Worm (Caenorhabditis elegans) whole organism, L4 larva: ENCODE data around the gene F38A1.13.

Experiments used
- aly-2 ChIP-seq: sonication (generic microtip); optimal IDR thresholded peaks from 2 replicates; lab custom pipeline; 2018; ENCODE audit warnings: missing biosample characterization, missing genetic modification characterization
- fos-1 ChIP-seq: fragments of 150-350 bp; optimal IDR thresholded peaks from 2 replicates; lab custom pipeline; 2014; ENCODE audit warnings: missing biosample characterization, missing genetic modification characterization
- lin-13 ChIP-seq: fragments of 150-350 bp; optimal IDR thresholded peaks from 2 replicates; lab custom pipeline; 2014; ENCODE audit warnings: missing biosample characterization, missing genetic modification reagents, missing genetic modification characterization
- mdt-29 ChIP-seq: fragments of 200-800 bp; sonication (Bioruptor generic); IDR thresholded peaks from 2 replicates; pipeline ENCODE4 v1.3.6; 2022; ENCODE audit warnings: missing genetic modification reagents, missing genetic modification characterization, missing compliant biosample characterization
- snpc-1.2 ChIP-seq: fragments of 200-800 bp; sonication (Bioruptor generic); IDR thresholded peaks from 2 replicates; pipeline ENCODE4 v1.3.6; 2022; ENCODE audit warnings: missing genetic modification reagents, missing genetic modification characterization, missing compliant biosample characterization
- zfp-2 ChIP-seq: sonication (generic microtip); optimal IDR thresholded peaks from 2 replicates; lab custom pipeline; 2016; ENCODE audit warnings: mild to moderate bottlenecking, missing genetic modification characterization, missing compliant biosample characterization
- ztf-11 ChIP-seq: fragments of 150-350 bp; optimal IDR thresholded peaks from 2 replicates; lab custom pipeline; 2014; ENCODE audit warnings: missing biosample characterization, missing genetic modification characterization

ce11 chrIV:1277067-1277466 lies 12.0 kb downstream of the F38A1.13 start:
- no peak for TF ChIP-seq lin-13 (GFP tag; lab: Kevin White, UChicago)
- TF ChIP-seq snpc-1.2, result no peak
- no peak for TF ChIP-seq zfp-2
- TF ChIP-seq mdt-29, result no peak
- TF ChIP-seq ztf-11, result no peak
- TF ChIP-seq fos-1 (tag; lab: Kevin White, UChicago), result no peak
- no peak for TF ChIP-seq aly-2 (tag; lab: Kevin White, UChicago)
